Worm (Caenorhabditis elegans): ENCODE measurements around the gene Y32F6A.5.

DNA sequence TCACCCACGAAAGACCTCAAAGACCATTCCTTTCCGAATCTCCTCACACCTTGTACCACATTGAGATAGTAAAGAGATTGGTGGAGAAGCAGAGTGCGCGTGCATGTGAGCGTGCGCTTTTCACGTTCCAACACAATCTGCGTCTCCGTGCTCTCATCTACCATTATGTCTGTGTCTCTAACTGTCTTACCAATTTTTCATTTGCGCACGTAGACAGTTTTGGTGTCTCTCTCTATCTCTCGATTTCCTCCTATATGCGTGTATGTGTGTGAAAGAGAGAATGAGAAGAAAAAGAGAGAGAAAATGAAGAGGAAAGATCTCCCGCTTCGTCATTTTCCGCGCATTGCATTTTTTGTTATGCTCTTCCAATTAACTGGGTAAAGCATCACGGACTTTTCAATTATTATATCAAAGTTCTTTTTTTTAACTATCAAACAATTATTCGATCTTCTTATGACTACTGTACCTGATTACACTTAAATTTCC lies 13.2 kb upstream of the Y32F6A.5 start:
- no peak for TF ChIP-seq tra-4 (tag; optimal IDR thresholded peaks at IDR 0.05)
- TF ChIP-seq flt-1 (GFP tag; IDR thresholded peaks at IDR 0.05) = no peak
- no peak for TF ChIP-seq ama-1 (optimal IDR thresholded peaks at IDR 0.05)
- no peak for TF ChIP-seq ceh-13 (GFP tag; optimal IDR thresholded peaks at IDR 0.05)
- TF ChIP-seq ets-7 (tag; optimal IDR thresholded peaks at IDR 0.05) = no peak
- TF ChIP-seq scrt-1 (GFP tag; IDR thresholded peaks at IDR 0.05) = no peak
- TF ChIP-seq sea-1 (GFP tag; conservative IDR thresholded peaks at IDR 0.05) = no peak
- no peak for TF ChIP-seq hmbx-1 (tag; optimal IDR thresholded peaks at IDR 0.05)
- TF ChIP-seq tbx-11 (GFP tag; IDR thresholded peaks at IDR 0.05) = no peak
- peak; percentile 55 for TF ChIP-seq hmg-4 (GFP tag; optimal IDR thresholded peaks at IDR 0.05)
- TF ChIP-seq ceh-36 (tag; optimal IDR thresholded peaks at IDR 0.05) = no peak

Measured in whole organism, early embryonic.